Fruit fly (Drosophila melanogaster): ENCODE measurements around the gene AstA-R1.

dm6 chrX:3672095-3672995, 98.0 kb downstream of the AstA-R1 start:
- TF ChIP-seq CG14711 (tag; optimal IDR thresholded peaks at IDR 0.05), result peak; percentile 88
- TF ChIP-seq CG7101 (tag; optimal IDR thresholded peaks at IDR 0.05), result peak; percentile 92
- TF ChIP-seq bab1 (GFP tag; optimal IDR thresholded peaks at IDR 0.05), result peak; percentile 7
- peak; percentile 47 for TF ChIP-seq toe (GFP tag; optimal IDR thresholded peaks at IDR 0.05)
- TF ChIP-seq cic (GFP tag; optimal IDR thresholded peaks at IDR 0.05), result peak; percentile 45
- peak; percentile 71 for TF ChIP-seq pad (GFP tag; optimal IDR thresholded peaks at IDR 0.05)
- TF ChIP-seq Clk (GFP tag; optimal IDR thresholded peaks at IDR 0.05), result peak; percentile 39
- TF ChIP-seq Mnt (GFP tag; optimal IDR thresholded peaks at IDR 0.05), result peak; percentile 94
- TF ChIP-seq Hr96 (GFP tag; optimal IDR thresholded peaks at IDR 0.05), result peak; percentile 92
- peak; percentile 76 for TF ChIP-seq CG12768 (GFP tag; optimal IDR thresholded peaks at IDR 0.05)
- peak; percentile 77 for TF ChIP-seq Crg-1 (GFP tag; optimal IDR thresholded peaks at IDR 0.05)
